Worm (Caenorhabditis elegans): ENCODE measurements around the gene zfp-1.

The zfp-1 gene

DNA sequence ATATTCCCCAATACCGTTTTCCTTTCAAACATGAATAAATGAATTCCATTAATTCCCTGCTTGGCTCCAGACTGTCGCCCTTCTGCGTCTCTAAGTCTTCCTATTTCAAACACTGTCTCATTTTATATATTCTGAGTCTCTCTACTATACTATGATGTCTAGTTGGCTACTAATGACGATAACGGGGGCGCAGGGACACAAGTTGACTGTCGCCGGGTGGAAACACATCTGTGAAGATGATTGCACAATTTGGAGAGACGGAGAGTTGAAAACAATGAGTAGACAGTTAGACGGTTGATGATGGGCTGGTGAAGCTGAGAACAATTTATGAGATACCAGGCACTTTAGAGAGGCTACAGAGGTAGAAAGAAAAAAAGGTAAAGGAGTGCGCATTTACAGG is 41.8 kb upstream of the zfp-1 start, which contains the start of gene sma-2:
TSS of gene sma-2 (plus strand) at position 194 of the 400 bp plus-strand sequence.
- no peak for TF ChIP-seq hmg-4 (GFP tag; optimal IDR thresholded peaks at IDR 0.05)
- no peak for TF ChIP-seq ama-1 (optimal IDR thresholded peaks at IDR 0.05)
- TF ChIP-seq pes-1 (GFP tag; IDR thresholded peaks at IDR 0.05) = no peak
- no peak for TF ChIP-seq tbx-11 (GFP tag; IDR thresholded peaks at IDR 0.05)
- TF ChIP-seq tbx-37 (GFP tag; conservative IDR thresholded peaks at IDR 0.05) = no peak

ce11 chrIII:8750606-8751005 is 40.7 kb upstream of the zfp-1 start, which contains the start of gene ugtp-1:
Gene ugtp-1, minus strand, starts transcription at chrIII:8750706.
- TF ChIP-seq hmbx-1 (tag; optimal IDR thresholded peaks at IDR 0.05) (no peak), hnd-1 (tag; optimal IDR thresholded peaks at IDR 0.05) (no peak), ets-7 (tag; optimal IDR thresholded peaks at IDR 0.05) (no peak), ceh-13 (GFP tag; optimal IDR thresholded peaks at IDR 0.05) (no peak)

- TF ChIP-seq sea-1 (GFP tag; conservative IDR thresholded peaks at IDR 0.05) = no peak
- no peak for TF ChIP-seq aly-1 (tag; optimal IDR thresholded peaks at IDR 0.05)
- TF ChIP-seq ama-1 (optimal IDR thresholded peaks at IDR 0.05) = no peak
- TF ChIP-seq scrt-1 (GFP tag; IDR thresholded peaks at IDR 0.05) = no peak
- no peak for TF ChIP-seq hnd-1 (tag; optimal IDR thresholded peaks at IDR 0.05)
- no peak for TF ChIP-seq ceh-36 (tag; optimal IDR thresholded peaks at IDR 0.05)
- no peak for TF ChIP-seq tbx-37 (GFP tag; conservative IDR thresholded peaks at IDR 0.05)
- TF ChIP-seq F13C5.2 (tag; optimal IDR thresholded peaks at IDR 0.05) = no peak
- TF ChIP-seq B0310.2 (tag; optimal IDR thresholded peaks at IDR 0.05) = no peak
- TF ChIP-seq tbx-11 (GFP tag; IDR thresholded peaks at IDR 0.05) = no peak
- no peak for TF ChIP-seq tra-4 (tag; optimal IDR thresholded peaks at IDR 0.05)
- TF ChIP-seq pes-1 (GFP tag; IDR thresholded peaks at IDR 0.05) = no peak
- TF ChIP-seq flt-1 (GFP tag; IDR thresholded peaks at IDR 0.05) = no peak
- no peak for TF ChIP-seq hmg-4 (GFP tag; optimal IDR thresholded peaks at IDR 0.05)
- no peak for TF ChIP-seq hmbx-1 (tag; optimal IDR thresholded peaks at IDR 0.05)
- no peak for TF ChIP-seq ceh-13 (GFP tag; optimal IDR thresholded peaks at IDR 0.05)
- no peak for TF ChIP-seq ets-7 (tag; optimal IDR thresholded peaks at IDR 0.05)
Measured at ce11 chrIII:8754682-8755081, 36.7 kb upstream of the zfp-1 start, which contains the start of gene tomm-70. Gene tomm-70, minus strand, starts transcription at chrIII:8754750.

ce11 chrIII:8761040-8761654 is 30.2 kb upstream of the zfp-1 start, which contains the start of gene aak-1:
Gene aak-1, minus strand, starts transcription at chrIII:8761090.
- TF ChIP-seq tbx-11 (GFP tag; IDR thresholded peaks at IDR 0.05) (no peak), tra-4 (tag; optimal IDR thresholded peaks at IDR 0.05) (no peak), ama-1 (optimal IDR thresholded peaks at IDR 0.05) (no peak), hnd-1 (tag; optimal IDR thresholded peaks at IDR 0.05) (no peak), B0310.2 (tag; optimal IDR thresholded peaks at IDR 0.05) (no peak), pes-1 (GFP tag; IDR thresholded peaks at IDR 0.05) (no peak), sea-1 (GFP tag; conservative IDR thresholded peaks at IDR 0.05) (no peak), aly-1 (tag; optimal IDR thresholded peaks at IDR 0.05) (no peak), ets-7 (tag; optimal IDR thresholded peaks at IDR 0.05) (no peak), hmbx-1 (tag; optimal IDR thresholded peaks at IDR 0.05) (no peak), hmg-4 (GFP tag; optimal IDR thresholded peaks at IDR 0.05) (no peak), flt-1 (GFP tag; IDR thresholded peaks at IDR 0.05) (no peak), F13C5.2 (tag; optimal IDR thresholded peaks at IDR 0.05) (no peak), scrt-1 (GFP tag; IDR thresholded peaks at IDR 0.05) (no peak), ceh-36 (tag; optimal IDR thresholded peaks at IDR 0.05) (no peak), ceh-13 (GFP tag; optimal IDR thresholded peaks at IDR 0.05) (no peak), tbx-37 (GFP tag; conservative IDR thresholded peaks at IDR 0.05) (no peak)

DNA sequence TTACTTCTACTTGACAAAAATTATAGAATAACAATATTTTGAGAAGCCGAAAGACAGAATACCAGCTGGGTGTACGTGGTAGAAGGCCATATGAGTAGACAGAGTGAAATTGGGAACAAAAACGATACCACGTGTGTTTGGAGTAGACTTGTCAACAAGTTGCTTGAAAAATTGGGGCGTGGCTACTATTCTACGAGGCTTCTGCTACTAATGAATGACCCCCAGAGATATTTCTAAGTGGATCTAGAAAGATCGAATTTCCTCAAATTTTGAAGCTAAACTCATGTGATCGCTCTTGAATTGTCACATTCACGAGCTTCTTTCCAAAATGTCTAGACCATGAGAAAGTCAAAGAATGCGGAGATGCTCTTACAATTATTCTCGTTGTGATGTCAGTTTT is 29.3 kb upstream of the zfp-1 start:
- TF ChIP-seq F13C5.2 (tag; optimal IDR thresholded peaks at IDR 0.05) (no peak), ets-7 (tag; optimal IDR thresholded peaks at IDR 0.05) (no peak), tra-4 (tag; optimal IDR thresholded peaks at IDR 0.05) (no peak), hmg-4 (GFP tag; optimal IDR thresholded peaks at IDR 0.05) (no peak), tbx-11 (GFP tag; IDR thresholded peaks at IDR 0.05) (no peak), scrt-1 (GFP tag; IDR thresholded peaks at IDR 0.05) (no peak), hnd-1 (tag; optimal IDR thresholded peaks at IDR 0.05) (no peak), ceh-13 (GFP tag; optimal IDR thresholded peaks at IDR 0.05) (no peak), flt-1 (GFP tag; IDR thresholded peaks at IDR 0.05) (no peak)

- TF ChIP-seq ama-1 (optimal IDR thresholded peaks at IDR 0.05) = no peak
- TF ChIP-seq flt-1 (GFP tag; IDR thresholded peaks at IDR 0.05) = no peak
- TF ChIP-seq ceh-36 (tag; optimal IDR thresholded peaks at IDR 0.05) = no peak
- TF ChIP-seq hmg-4 (GFP tag; optimal IDR thresholded peaks at IDR 0.05) = no peak
Measured at ce11 chrIII:8763111-8763510, 28.2 kb upstream of the zfp-1 start.

- TF ChIP-seq hmg-4 (GFP tag; optimal IDR thresholded peaks at IDR 0.05) (no peak), sea-1 (GFP tag; conservative IDR thresholded peaks at IDR 0.05) (no peak), hmbx-1 (tag; optimal IDR thresholded peaks at IDR 0.05) (no peak), hnd-1 (tag; optimal IDR thresholded peaks at IDR 0.05) (no peak)
Measured at ce11 chrIII:8765030-8765429, 26.3 kb upstream of the zfp-1 start.

- TF ChIP-seq tbx-11 (GFP tag; IDR thresholded peaks at IDR 0.05) (no peak), hmbx-1 (tag; optimal IDR thresholded peaks at IDR 0.05) (no peak), ets-7 (tag; optimal IDR thresholded peaks at IDR 0.05) (no peak), ceh-36 (tag; optimal IDR thresholded peaks at IDR 0.05) (no peak), B0310.2 (tag; optimal IDR thresholded peaks at IDR 0.05) (no peak), ama-1 (optimal IDR thresholded peaks at IDR 0.05) (no peak), tra-4 (tag; optimal IDR thresholded peaks at IDR 0.05) (no peak), scrt-1 (GFP tag; IDR thresholded peaks at IDR 0.05) (no peak), sea-1 (GFP tag; conservative IDR thresholded peaks at IDR 0.05) (no peak), ceh-13 (GFP tag; optimal IDR thresholded peaks at IDR 0.05) (no peak), hmg-4 (GFP tag; optimal IDR thresholded peaks at IDR 0.05) (no peak), flt-1 (GFP tag; IDR thresholded peaks at IDR 0.05) (no peak), F13C5.2 (tag; optimal IDR thresholded peaks at IDR 0.05) (no peak), pes-1 (GFP tag; IDR thresholded peaks at IDR 0.05) (no peak), aly-1 (tag; optimal IDR thresholded peaks at IDR 0.05) (no peak), tbx-37 (GFP tag; conservative IDR thresholded peaks at IDR 0.05) (no peak), hnd-1 (tag; optimal IDR thresholded peaks at IDR 0.05) (no peak)
Measured at ce11 chrIII:8766467-8766866, 24.9 kb upstream of the zfp-1 start.

Measured in whole organism, early embryonic.